Worm (Caenorhabditis elegans) whole organism, L4 larva: ENCODE measurements around the gene col-91.

Experiments used
- F49E8.2 ChIP-seq: sonication (generic microtip); optimal IDR thresholded peaks from 2 replicates; lab custom pipeline; 2016; ENCODE audit warnings: missing compliant biosample characterization, mild to moderate bottlenecking, missing genetic modification characterization, borderline replicate concordance
- T20F7.1 ChIP-seq: fragments of 200-800 bp; sonication (Bioruptor generic); optimal IDR thresholded peaks from 2 replicates; lab custom pipeline; 2018; ENCODE audit warnings: mild to moderate bottlenecking, missing genetic modification characterization, missing compliant biosample characterization
- Y48G9A.11 ChIP-seq: fragments of 200-800 bp; sonication (Bioruptor generic); IDR thresholded peaks from 2 replicates; pipeline ENCODE4 v1.3.6; 2022; ENCODE audit warnings: missing genetic modification reagents, missing genetic modification characterization, missing compliant biosample characterization
- arid-1 ChIP-seq: fragments of 200-800 bp; sonication (Bioruptor generic); conservative IDR thresholded peaks from 2 replicates; pipeline ENCODE4 v1.3.6; 2022; ENCODE audit warnings: missing genetic modification reagents, missing genetic modification characterization, missing compliant biosample characterization
- attf-4 ChIP-seq: sonication (generic microtip); optimal IDR thresholded peaks from 3 replicates; lab custom pipeline; 2017; ENCODE audit warnings: missing biosample characterization, missing genetic modification characterization
- ceh-20 ChIP-seq: fragments of 200-800 bp; sonication (Bioruptor generic); IDR thresholded peaks from 2 replicates; pipeline ENCODE4 v1.3.6; 2022; ENCODE audit warnings: missing genetic modification reagents, missing genetic modification characterization, missing compliant biosample characterization
- ceh-28 ChIP-seq: fragments of 150-350 bp; optimal IDR thresholded peaks from 2 replicates; lab custom pipeline; 2014; ENCODE audit warnings: missing biosample characterization, missing genetic modification reagents, missing genetic modification characterization
- ces-1 ChIP-seq: fragments of 150-350 bp; sonication (generic microtip); optimal IDR thresholded peaks from 4 replicates; lab custom pipeline; 2014; ENCODE audit warnings: missing biosample characterization, missing genetic modification reagents, missing genetic modification characterization
- cey-2 ChIP-seq: sonication (generic microtip); optimal IDR thresholded peaks from 3 replicates; lab custom pipeline; 2017; ENCODE audit warnings: missing genetic modification characterization, mild to moderate bottlenecking, missing compliant biosample characterization, antibody characterized with exemption, borderline replicate concordance; ENCODE audit not compliant: insufficient read depth
- daf-16 ChIP-seq, 3 experiments: sonication (generic microtip); optimal IDR thresholded peaks; 2 replicates each; lab custom pipeline; 2016 to 2017; ENCODE audit warnings: missing genetic modification characterization in 3 of 3, missing genetic modification reagents in 3 of 3, mild to moderate bottlenecking in 2 of 3, missing compliant biosample characterization in 2 of 3, missing biosample characterization in 1 of 3, moderate library complexity in 1 of 3
- daf-19 ChIP-seq: fragments of 200-800 bp; sonication (Bioruptor generic); conservative IDR thresholded peaks from 2 replicates; pipeline ENCODE4 v1.3.6; 2022; ENCODE audit warnings: missing genetic modification characterization, missing compliant biosample characterization
- daf-8 ChIP-seq: fragments of 200-800 bp; sonication (Bioruptor generic); IDR thresholded peaks from 2 replicates; pipeline ENCODE4 v1.3.6; 2022; ENCODE audit warnings: missing genetic modification characterization, missing compliant biosample characterization
- dmd-6 ChIP-seq: fragments of 200-800 bp; sonication (Bioruptor generic); IDR thresholded peaks from 2 replicates; pipeline ENCODE4 v1.3.6; 2022; ENCODE audit warnings: missing genetic modification reagents, missing genetic modification characterization, missing compliant biosample characterization
- dmd-8 ChIP-seq: fragments of 200-800 bp; sonication (Bioruptor generic); IDR thresholded peaks from 2 replicates; pipeline ENCODE4 v1.3.6; 2022; ENCODE audit warnings: missing genetic modification characterization, missing compliant biosample characterization
- dmd-9 ChIP-seq: fragments of 200-800 bp; sonication (Bioruptor generic); IDR thresholded peaks from 2 replicates; pipeline ENCODE4 v1.3.6; 2022; ENCODE audit warnings: missing genetic modification reagents, missing genetic modification characterization, missing compliant biosample characterization
- dve-1 ChIP-seq: sonication (generic microtip); optimal IDR thresholded peaks from 2 replicates; lab custom pipeline; 2017; ENCODE audit warnings: antibody characterized with exemption, mild to moderate bottlenecking, missing genetic modification characterization, missing compliant biosample characterization; ENCODE audit not compliant: insufficient read depth
- gei-8 ChIP-seq: fragments of 200-800 bp; sonication (Bioruptor generic); optimal IDR thresholded peaks from 2 replicates; lab custom pipeline; 2018; ENCODE audit warnings: mild to moderate bottlenecking, missing genetic modification characterization, missing compliant biosample characterization
- hlh-11 ChIP-seq: fragments of 200-800 bp; sonication (Bioruptor generic); optimal IDR thresholded peaks from 2 replicates; lab custom pipeline; 2018; ENCODE audit warnings: mild to moderate bottlenecking, missing genetic modification characterization, missing compliant biosample characterization
- hlh-30 ChIP-seq: sonication (generic microtip); optimal IDR thresholded peaks from 2 replicates; lab custom pipeline; 2017; ENCODE audit warnings: antibody characterized with exemption, mild to moderate bottlenecking, missing genetic modification characterization, missing compliant biosample characterization; ENCODE audit not compliant: insufficient read depth
- hmg-1.1 ChIP-seq: fragments of 200-800 bp; sonication (Bioruptor generic); IDR thresholded peaks from 2 replicates; pipeline ENCODE4 v1.3.6; 2022; ENCODE audit warnings: missing genetic modification reagents, missing genetic modification characterization, missing compliant biosample characterization
- lin-13 ChIP-seq: fragments of 150-350 bp; optimal IDR thresholded peaks from 2 replicates; lab custom pipeline; 2014; ENCODE audit warnings: missing biosample characterization, missing genetic modification reagents, missing genetic modification characterization
- lin-38 ChIP-seq: fragments of 200-800 bp; sonication (Bioruptor generic); IDR thresholded peaks from 2 replicates; pipeline ENCODE4 v1.3.6; 2022; ENCODE audit warnings: missing genetic modification reagents, missing genetic modification characterization, missing compliant biosample characterization
- lsy-2 ChIP-seq, 2 experiments: fragments of 150-350 bp in 1 of 2; sonication (generic microtip) in 1 of 2; optimal IDR thresholded peaks; 2 replicates each; lab custom pipeline; 2014 to 2017; ENCODE audit warnings: missing biosample characterization in 2 of 2, missing genetic modification characterization in 2 of 2
- madf-5 ChIP-seq, 2 experiments: fragments of 200-800 bp; sonication (Bioruptor generic); IDR thresholded peaks; 2 replicates each; pipeline ENCODE4 v1.3.6; 2022; ENCODE audit warnings: missing compliant biosample characterization in 2 of 2, missing genetic modification characterization in 2 of 2
- mdt-29 ChIP-seq: fragments of 200-800 bp; sonication (Bioruptor generic); IDR thresholded peaks from 2 replicates; pipeline ENCODE4 v1.3.6; 2022; ENCODE audit warnings: missing genetic modification reagents, missing genetic modification characterization, missing compliant biosample characterization
- mep-1 ChIP-seq: fragments of 150-350 bp; sonication (generic microtip); optimal IDR thresholded peaks from 3 replicates; lab custom pipeline; 2014; ENCODE audit warnings: missing biosample characterization, missing genetic modification characterization
- mes-2 ChIP-seq: sonication (generic microtip); optimal IDR thresholded peaks from 2 replicates; lab custom pipeline; 2016; ENCODE audit warnings: missing genotype, mild to moderate bottlenecking, missing genetic modification characterization, missing compliant biosample characterization; ENCODE audit not compliant: poor library complexity, severe bottlenecking
- nhr-11 ChIP-seq: fragments of 150-350 bp; optimal IDR thresholded peaks from 2 replicates; lab custom pipeline; 2014; ENCODE audit warnings: missing biosample characterization, missing genetic modification characterization
- nhr-237 ChIP-seq: sonication (generic microtip); optimal IDR thresholded peaks from 2 replicates; lab custom pipeline; 2017; ENCODE audit warnings: missing biosample characterization, missing genetic modification characterization
- nhr-28 ChIP-seq: fragments of 150-350 bp; optimal IDR thresholded peaks from 2 replicates; lab custom pipeline; 2014; ENCODE audit warnings: missing biosample characterization, missing genetic modification characterization
- nhr-48 ChIP-seq: sonication (generic microtip); optimal IDR thresholded peaks from 2 replicates; lab custom pipeline; 2016; ENCODE audit warnings: mild to moderate bottlenecking, missing genetic modification characterization, missing compliant biosample characterization
- nhr-76 ChIP-seq: fragments of 150-350 bp; optimal IDR thresholded peaks from 2 replicates; lab custom pipeline; 2014; ENCODE audit warnings: missing biosample characterization, missing genetic modification characterization
- nhr-77 ChIP-seq: fragments of 150-350 bp; optimal IDR thresholded peaks from 2 replicates; lab custom pipeline; 2014; ENCODE audit warnings: missing biosample characterization, missing genetic modification characterization
- php-3 ChIP-seq: fragments of 200-800 bp; sonication (Bioruptor generic); IDR thresholded peaks from 2 replicates; pipeline ENCODE4 v1.3.6; 2022; ENCODE audit warnings: missing genetic modification reagents, missing genetic modification characterization, missing compliant biosample characterization
- pqm-1 ChIP-seq: sonication (generic microtip); optimal IDR thresholded peaks from 2 replicates; lab custom pipeline; 2017; ENCODE audit warnings: missing biosample characterization, missing genetic modification characterization
- rbr-2 ChIP-seq: sonication (generic microtip); optimal IDR thresholded peaks from 2 replicates; lab custom pipeline; 2016; ENCODE audit warnings: missing genotype, missing genetic modification characterization, missing compliant biosample characterization
- snpc-1.2 ChIP-seq: fragments of 200-800 bp; sonication (Bioruptor generic); IDR thresholded peaks from 2 replicates; pipeline ENCODE4 v1.3.6; 2022; ENCODE audit warnings: missing genetic modification reagents, missing genetic modification characterization, missing compliant biosample characterization
- unc-130 ChIP-seq: sonication (generic microtip); optimal IDR thresholded peaks from 2 replicates; lab custom pipeline; 2016; ENCODE audit warnings: missing genetic modification reagents, missing genetic modification characterization, missing compliant biosample characterization
- unc-62 ChIP-seq, 3 experiments: fragments of 150-350 bp in 1 of 3; sonication (generic microtip); optimal IDR thresholded peaks in 2 of 3; peaks in 1 of 3; 1 replicate in 1 of 3; 2 replicates in 2 of 3; lab custom pipeline; 2014 to 2017; ENCODE audit warnings: missing biosample characterization in 3 of 3, missing genetic modification characterization in 3 of 3, missing genetic modification reagents in 3 of 3, missing genotype in 1 of 3
- vab-7 ChIP-seq: fragments of 200-800 bp; sonication (Bioruptor generic); IDR thresholded peaks from 2 replicates; pipeline ENCODE4 v1.3.6; 2022; ENCODE audit warnings: missing genetic modification reagents, missing genetic modification characterization, missing compliant biosample characterization
- zfp-3 ChIP-seq: fragments of 200-800 bp; sonication (Bioruptor generic); conservative IDR thresholded peaks from 2 replicates; pipeline ENCODE4 v1.3.6; 2022; ENCODE audit warnings: missing genetic modification reagents, missing genetic modification characterization, missing compliant biosample characterization
- zip-11 ChIP-seq: fragments of 200-800 bp; sonication (Bioruptor generic); IDR thresholded peaks from 2 replicates; pipeline ENCODE4 v1.3.6; 2022; ENCODE audit warnings: missing genetic modification characterization, missing compliant biosample characterization

The col-91 gene

DNA sequence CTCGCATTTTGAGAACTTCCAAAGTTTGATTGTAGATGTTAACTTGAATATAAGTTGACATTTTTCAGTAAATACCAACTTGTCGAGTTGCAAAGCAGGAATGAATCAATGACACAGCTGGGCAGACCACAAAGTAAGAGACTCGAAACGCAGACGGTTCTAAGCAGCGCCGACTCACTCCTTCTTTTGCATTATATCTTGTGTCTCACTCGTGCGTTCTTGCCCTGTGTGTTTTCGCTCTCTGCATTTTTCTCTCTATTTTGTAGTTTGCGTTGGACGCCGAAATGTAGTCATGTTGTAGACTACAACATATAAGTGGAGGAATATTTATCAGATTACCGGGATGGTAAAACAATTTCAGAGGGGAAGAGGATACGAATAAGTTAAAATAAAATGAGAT is 20.7 kb downstream of the col-91 start, which contains the start of gene C02F5.12:
C02F5.12 (minus strand) TSS at position 221 of the 400 bp plus-strand sequence.
- peak in 1 of 2 experiments; percentile 53 for TF ChIP-seq lsy-2 (tag; optimal IDR thresholded peaks at IDR 0.05; lab: Kevin White, UChicago)
- TF ChIP-seq mep-1: peak; percentile 63
- peak; percentile 79 for TF ChIP-seq hlh-30
- TF ChIP-seq mes-2 (tag; lab: Kevin White, UChicago): peak; percentile 53
- TF ChIP-seq arid-1 (GFP tag; lab: Robert Waterston, UW): 0 out of 2 replicates have a peak, but pooled peaks have one; percentile 32
- peak; percentile 64 for TF ChIP-seq hlh-11 (tag; lab: Kevin White, UChicago)
- TF ChIP-seq nhr-76: no peak
- peak; percentile 20 for TF ChIP-seq T20F7.1
- TF ChIP-seq php-3: no peak
- no peak for TF ChIP-seq daf-8 (GFP tag; lab: Robert Waterston, UW)
- no peak for TF ChIP-seq unc-62 (GFP tag; optimal IDR thresholded peaks at IDR 0.05 in 1 of 2; lab: Kevin White, UChicago)
- no peak for TF ChIP-seq unc-62 (tag; optimal IDR thresholded peaks at IDR 0.05; lab: Kevin White, UChicago)
- peak; percentile 17; the same call in 1 of the 2 replicates for TF ChIP-seq dmd-6 (GFP tag; lab: Robert Waterston, UW)
- peak; percentile 99 for TF ChIP-seq nhr-28 (tag; lab: Kevin White, UChicago)
- TF ChIP-seq lin-38 (GFP tag; lab: Robert Waterston, UW): peak; percentile 51
- peak; percentile 44 for TF ChIP-seq lin-13 (GFP tag; lab: Kevin White, UChicago)
- TF ChIP-seq daf-16 (GFP tag; optimal IDR thresholded peaks at IDR 0.05; lab: Kevin White, UChicago): no peak
- TF ChIP-seq daf-16 (tag; optimal IDR thresholded peaks at IDR 0.05; lab: Kevin White, UChicago): peak; percentile 39
- TF ChIP-seq nhr-77: no peak
- TF ChIP-seq F49E8.2: no peak
- TF ChIP-seq dve-1 (tag; lab: Kevin White, UChicago): peak; percentile 51
- 0 out of 2 replicates have a peak, but pooled peaks have one; percentile 45 for TF ChIP-seq dmd-8 (GFP tag; lab: Robert Waterston, UW)
- peak; percentile 48 for TF ChIP-seq nhr-11 (tag; lab: Kevin White, UChicago)
- peak; percentile 9 for TF ChIP-seq nhr-48 (tag; lab: Kevin White, UChicago)
- 0 out of 2 replicates have a peak, but pooled peaks have one; percentile 40 for TF ChIP-seq hmg-1.1 (GFP tag; lab: Robert Waterston, UW)

ce11 chrIII:8240948-8241347 is 22.5 kb downstream of the col-91 start:
- TF ChIP-seq rbr-2 (tag; lab: Kevin White, UChicago) (no peak), arid-1 (GFP tag; lab: Robert Waterston, UW) (no peak), vab-7 (GFP tag; lab: Robert Waterston, UW) (no peak), unc-130 (GFP tag; lab: Kevin White, UChicago) (no peak), nhr-237 (tag; lab: Kevin White, UChicago) (no peak), cey-2 (tag; lab: Kevin White, UChicago) (no peak), unc-62 (GFP tag; optimal IDR thresholded peaks at IDR 0.05 in 1 of 2; lab: Kevin White, UChicago) (peak in 1 of 2 experiments; percentile 95), unc-62 (tag; optimal IDR thresholded peaks at IDR 0.05; lab: Kevin White, UChicago) (no peak)

ce11 chrIII:8240247-8240646 is 23.2 kb downstream of the col-91 start:
- TF ChIP-seq daf-19 (GFP tag; lab: Robert Waterston, UW) (no peak), lin-13 (GFP tag; lab: Kevin White, UChicago) (no peak), ces-1 (GFP tag; lab: Kevin White, UChicago) (no peak), attf-4 (tag; lab: Kevin White, UChicago) (no peak), gei-8 (GFP tag; lab: Kevin White, UChicago) (no peak), nhr-28 (tag; lab: Kevin White, UChicago) (peak; percentile 22), pqm-1 (peak; percentile 13), madf-5 (GFP tag; IDR thresholded peaks at IDR 0.05; lab: Robert Waterston, UW) (no peak), Y48G9A.11 (GFP tag; lab: Robert Waterston, UW) (no peak), ceh-20 (GFP tag; lab: Robert Waterston, UW) (no peak), daf-16 (GFP tag; optimal IDR thresholded peaks at IDR 0.05; lab: Kevin White, UChicago) (no peak), daf-16 (tag; optimal IDR thresholded peaks at IDR 0.05; lab: Kevin White, UChicago) (peak; percentile 58), zfp-3 (GFP tag; lab: Robert Waterston, UW) (no peak), dmd-9 (GFP tag; lab: Robert Waterston, UW) (no peak), snpc-1.2 (GFP tag; lab: Robert Waterston, UW) (no peak), mdt-29 (no peak), rbr-2 (tag; lab: Kevin White, UChicago) (no peak), hlh-11 (tag; lab: Kevin White, UChicago) (peak; percentile 11), zip-11 (GFP tag; lab: Robert Waterston, UW) (no peak), dve-1 (tag; lab: Kevin White, UChicago) (peak; percentile 1), ceh-28 (tag; lab: Kevin White, UChicago) (no peak)
